Fruit fly (Drosophila melanogaster): ENCODE data around the gene Art6.

The Art6 gene

DNA sequence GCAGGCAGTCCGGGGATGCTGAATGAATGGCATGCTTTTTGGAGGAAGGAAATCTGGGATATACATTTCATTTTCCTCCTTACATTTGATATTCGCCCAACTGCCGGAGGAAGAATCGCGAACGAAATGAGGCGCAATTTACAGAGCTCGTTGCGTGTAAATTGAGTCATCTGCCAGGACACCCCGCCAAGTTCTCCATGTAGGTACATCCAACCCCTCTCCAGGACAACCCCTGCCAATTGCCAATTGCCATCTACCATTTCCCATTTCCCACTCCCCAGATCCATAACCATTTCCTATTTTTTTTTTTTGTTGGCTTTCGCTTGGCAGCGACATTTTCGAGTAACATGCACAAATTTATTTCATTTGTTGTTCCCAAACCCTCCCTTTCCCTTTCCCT lies 48.8 kb downstream of the Art6 start:
- no peak for TF ChIP-seq pdm3 (GFP tag; optimal IDR thresholded peaks at IDR 0.05)
- no peak for TF ChIP-seq Eip78C (GFP tag)
- TF ChIP-seq CG16779 (tag; optimal IDR thresholded peaks at IDR 0.05), result no peak
- no peak for TF ChIP-seq Hr38 (GFP tag; optimal IDR thresholded peaks at IDR 0.05)
- TF ChIP-seq CG8319 (GFP tag; optimal IDR thresholded peaks at IDR 0.05), result no peak
- TF ChIP-seq CG8632 (GFP tag; optimal IDR thresholded peaks at IDR 0.05), result no peak

DNA sequence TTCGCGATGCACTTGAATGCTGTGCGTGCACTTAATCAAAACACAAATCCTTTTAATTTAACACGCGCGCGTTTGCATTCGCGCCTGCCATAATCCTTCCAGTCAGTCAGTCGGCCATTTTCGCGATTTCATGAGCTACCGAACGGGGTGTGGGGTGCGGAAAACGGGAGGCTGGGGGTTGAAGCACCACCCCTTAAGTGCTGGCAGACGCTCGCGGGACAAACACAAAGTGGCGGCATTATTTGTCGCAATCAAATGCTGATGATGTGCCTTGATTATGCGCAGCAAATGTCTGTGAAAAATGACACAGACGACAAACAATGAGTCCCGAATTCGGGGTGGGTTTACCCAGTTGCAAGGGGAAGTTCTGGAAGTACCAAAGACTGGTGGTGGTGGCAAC lies 50.0 kb downstream of the Art6 start:
- TF ChIP-seq Eip75B (GFP tag; optimal IDR thresholded peaks at IDR 0.05) (no peak), CG8319 (GFP tag; optimal IDR thresholded peaks at IDR 0.05) (no peak), CG6163 (GFP tag; IDR thresholded peaks at IDR 0.05) (no peak), CG16779 (tag; optimal IDR thresholded peaks at IDR 0.05) (no peak), fkh (GFP tag; optimal IDR thresholded peaks at IDR 0.05) (no peak), CG10669 (GFP tag; optimal IDR thresholded peaks at IDR 0.05) (no peak), Eip93F (GFP tag; optimal IDR thresholded peaks at IDR 0.05) (no peak), CG32006 (GFP tag; optimal IDR thresholded peaks at IDR 0.05) (no peak)

DNA sequence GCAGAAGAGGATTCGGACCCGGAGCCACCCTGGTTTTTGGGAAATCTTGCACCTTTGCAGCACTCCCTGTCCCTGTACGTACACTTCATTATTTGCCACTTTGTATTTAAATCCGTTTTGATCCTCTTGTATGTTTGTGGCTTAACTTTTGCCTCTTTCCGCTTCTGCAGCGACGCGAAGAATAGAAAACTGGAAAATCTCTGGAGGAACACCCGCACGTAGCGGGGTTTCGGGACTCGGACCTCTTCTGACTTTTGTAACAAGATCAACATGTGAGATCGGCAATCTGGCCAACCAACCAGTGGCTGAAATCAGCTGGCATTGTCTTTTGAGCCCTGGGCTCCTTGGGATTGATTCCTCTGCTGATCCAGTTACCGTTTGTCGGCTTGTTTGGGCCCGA lies 50.9 kb downstream of the Art6 start:
- TF ChIP-seq CG31627 (GFP tag; optimal IDR thresholded peaks at IDR 0.05) (no peak), cyc (GFP tag; optimal IDR thresholded peaks at IDR 0.05) (no peak), OdsH (GFP tag; optimal IDR thresholded peaks at IDR 0.05) (no peak), vri (GFP tag; optimal IDR thresholded peaks at IDR 0.05) (no peak), topi (GFP tag; optimal IDR thresholded peaks at IDR 0.05) (no peak), CG10631 (GFP tag; optimal IDR thresholded peaks at IDR 0.05) (no peak), net (GFP tag; optimal IDR thresholded peaks at IDR 0.05) (no peak), lz (GFP tag; optimal IDR thresholded peaks at IDR 0.05) (no peak), Lpt (GFP tag; optimal IDR thresholded peaks at IDR 0.05) (no peak), fkh (GFP tag; optimal IDR thresholded peaks at IDR 0.05) (no peak), CG16779 (tag; optimal IDR thresholded peaks at IDR 0.05) (no peak), Sox102F (GFP tag; optimal IDR thresholded peaks at IDR 0.05) (no peak), CG3919 (GFP tag; optimal IDR thresholded peaks at IDR 0.05) (no peak)

Measured in whole organism, prepupa.